Worm (Caenorhabditis elegans): ENCODE data around the gene K10H10.12.

K10H10.12 gene

ce11 chrII:14502997-14503396, 3.1 kb downstream of the K10H10.12 start, which contains the start of gene K10H10.6:
Gene K10H10.6 (plus strand): TSS chrII:14503297.
- TF ChIP-seq nhr-42 (GFP tag; IDR thresholded peaks at IDR 0.05) (no peak), F44E2.7 (GFP tag; IDR thresholded peaks at IDR 0.05) (no peak), F26F4.8 (GFP tag; conservative IDR thresholded peaks at IDR 0.05) (no peak), lin-13 (GFP tag; optimal IDR thresholded peaks at IDR 0.05) (no peak), snpc-4 (tag; optimal IDR thresholded peaks at IDR 0.05) (no peak), madf-5 (GFP tag; IDR thresholded peaks at IDR 0.05) (no peak), dmd-6 (GFP tag; IDR thresholded peaks at IDR 0.05) (no peak), fos-1 (tag; optimal IDR thresholded peaks at IDR 0.05) (no peak), lsy-2 (tag; optimal IDR thresholded peaks at IDR 0.05) (no peak), pha-4 (GFP tag; IDR thresholded peaks at IDR 0.05) (no peak), pha-4 (tag; optimal IDR thresholded peaks at IDR 0.05) (no peak)

- TF ChIP-seq dmd-9 (GFP tag; IDR thresholded peaks at IDR 0.05), result no peak
- TF ChIP-seq nhr-48 (tag; optimal IDR thresholded peaks at IDR 0.05), result no peak
- TF ChIP-seq daf-16 (GFP tag; optimal IDR thresholded peaks at IDR 0.05), result no peak
- no peak for TF ChIP-seq daf-16 (tag; optimal IDR thresholded peaks at IDR 0.05)
These were observed 4.7 kb downstream of the K10H10.12 start, which contains the start of gene K10H10.5 for ce11 chrII:14501447-14501846. Gene K10H10.5 (plus strand): TSS chrII:14501747.

ce11 chrII:14500122-14500521, 6.0 kb downstream of the K10H10.12 start, which contains the start of gene K10H10.4:
Gene K10H10.4 (plus strand): TSS chrII:14500422.
- TF ChIP-seq F26F4.8 (GFP tag; conservative IDR thresholded peaks at IDR 0.05), result no peak
- no peak for TF ChIP-seq T20F7.1 (GFP tag; optimal IDR thresholded peaks at IDR 0.05)
- no peak for TF ChIP-seq cey-2 (tag; optimal IDR thresholded peaks at IDR 0.05; ENCODE audit: borderline replicate concordance, insufficient read depth)
- TF ChIP-seq hlh-30 (tag; optimal IDR thresholded peaks at IDR 0.05; ENCODE audit: insufficient read depth), result no peak
- TF ChIP-seq aha-1 (tag), result no peak
- no peak for TF ChIP-seq fos-1 (tag; optimal IDR thresholded peaks at IDR 0.05)
- TF ChIP-seq ctbp-1 (GFP tag; IDR thresholded peaks at IDR 0.05), result no peak
- no peak for TF ChIP-seq ceh-82 (tag; optimal IDR thresholded peaks at IDR 0.05)
- TF ChIP-seq aly-2 (tag; optimal IDR thresholded peaks at IDR 0.05), result no peak
- no peak for TF ChIP-seq madf-5 (GFP tag; IDR thresholded peaks at IDR 0.05)
- TF ChIP-seq mxl-2 (GFP tag; conservative IDR thresholded peaks at IDR 0.05), result no peak
- TF ChIP-seq nhr-6 (tag; optimal IDR thresholded peaks at IDR 0.05), result no peak
- TF ChIP-seq arid-1 (GFP tag; conservative IDR thresholded peaks at IDR 0.05), result no peak
- TF ChIP-seq nhr-10 (tag; optimal IDR thresholded peaks at IDR 0.05), result no peak
- TF ChIP-seq ama-1 (optimal IDR thresholded peaks at IDR 0.05), result no peak

- no peak for TF ChIP-seq cey-2 (tag; optimal IDR thresholded peaks at IDR 0.05; ENCODE audit: borderline replicate concordance, insufficient read depth)
- TF ChIP-seq Y5F2A.4 (GFP tag; optimal IDR thresholded peaks at IDR 0.05), result no peak
- no peak for TF ChIP-seq snpc-1.2 (GFP tag; IDR thresholded peaks at IDR 0.05)
- peak; percentile 9 for TF ChIP-seq hlh-30 (tag; optimal IDR thresholded peaks at IDR 0.05; ENCODE audit: insufficient read depth)
- TF ChIP-seq T20F7.1 (GFP tag; optimal IDR thresholded peaks at IDR 0.05), result no peak
- no peak for TF ChIP-seq vab-7 (GFP tag; IDR thresholded peaks at IDR 0.05)
- no peak for TF ChIP-seq ceh-82 (tag; optimal IDR thresholded peaks at IDR 0.05)
- TF ChIP-seq sdz-12 (GFP tag; optimal IDR thresholded peaks at IDR 0.05), result no peak
- no peak for TF ChIP-seq dpl-1 (GFP tag; optimal IDR thresholded peaks at IDR 0.05)
- no peak for TF ChIP-seq F49E8.2 (tag; optimal IDR thresholded peaks at IDR 0.05; ENCODE audit: borderline replicate concordance)
- no peak for TF ChIP-seq ctbp-1 (GFP tag; IDR thresholded peaks at IDR 0.05)
- TF ChIP-seq F44E2.7 (GFP tag; IDR thresholded peaks at IDR 0.05), result no peak
- no peak for TF ChIP-seq madf-9 (GFP tag; conservative IDR thresholded peaks at IDR 0.05)
- no peak for TF ChIP-seq jun-1 (tag; optimal IDR thresholded peaks at IDR 0.05)
- TF ChIP-seq snpc-4 (tag; optimal IDR thresholded peaks at IDR 0.05), result no peak
- no peak for TF ChIP-seq daf-19 (GFP tag; conservative IDR thresholded peaks at IDR 0.05)
- TF ChIP-seq zfp-3 (GFP tag; conservative IDR thresholded peaks at IDR 0.05), result no peak
- TF ChIP-seq aha-1 (tag), result peak; percentile 48
- peak; percentile 99 for TF ChIP-seq nhr-28 (tag; optimal IDR thresholded peaks at IDR 0.05)
- TF ChIP-seq F26F4.8 (GFP tag; conservative IDR thresholded peaks at IDR 0.05), result no peak
- TF ChIP-seq ztf-11 (tag; optimal IDR thresholded peaks at IDR 0.05), result no peak
- TF ChIP-seq ceh-28 (tag; optimal IDR thresholded peaks at IDR 0.05), result no peak
- no peak for TF ChIP-seq egl-43 (GFP tag; IDR thresholded peaks at IDR 0.05)
These were observed 8.3 kb downstream of the K10H10.12 start, which contains the start of gene dhs-8 for ce11 chrII:14497848-14498247. Gene dhs-8 (plus strand): TSS chrII:14498026.
